Fruit fly (Drosophila melanogaster) Kc167 (cell line): ENCODE results near the gene D2hgdh.

Experiments
- Myc ChIP-seq: fragments of >200 bp; optimal IDR thresholded peaks from 2 replicates; lab custom pipeline; 2017; ENCODE audit warnings: missing external identifiers
- Sin3A ChIP-seq: fragments of >200 bp; optimal IDR thresholded peaks from 2 replicates; lab custom pipeline; 2018; ENCODE audit warnings: missing external identifiers
- h ChIP-seq: fragments of >200 bp; optimal IDR thresholded peaks from 3 replicates; lab custom pipeline; 2018; ENCODE audit warnings: missing external identifiers
- insv ChIP-seq: fragments of >200 bp; optimal IDR thresholded peaks from 3 replicates; lab custom pipeline; 2018; ENCODE audit warnings: missing external identifiers
- psq ChIP-seq: fragments of >200 bp; optimal IDR thresholded peaks from 2 replicates; lab custom pipeline; 2017; ENCODE audit warnings: missing external identifiers
- ttk ChIP-seq: sonication (Bioruptor generic); optimal IDR thresholded peaks from 2 replicates; lab custom pipeline; 2017; ENCODE audit warnings: missing external identifiers

DNA sequence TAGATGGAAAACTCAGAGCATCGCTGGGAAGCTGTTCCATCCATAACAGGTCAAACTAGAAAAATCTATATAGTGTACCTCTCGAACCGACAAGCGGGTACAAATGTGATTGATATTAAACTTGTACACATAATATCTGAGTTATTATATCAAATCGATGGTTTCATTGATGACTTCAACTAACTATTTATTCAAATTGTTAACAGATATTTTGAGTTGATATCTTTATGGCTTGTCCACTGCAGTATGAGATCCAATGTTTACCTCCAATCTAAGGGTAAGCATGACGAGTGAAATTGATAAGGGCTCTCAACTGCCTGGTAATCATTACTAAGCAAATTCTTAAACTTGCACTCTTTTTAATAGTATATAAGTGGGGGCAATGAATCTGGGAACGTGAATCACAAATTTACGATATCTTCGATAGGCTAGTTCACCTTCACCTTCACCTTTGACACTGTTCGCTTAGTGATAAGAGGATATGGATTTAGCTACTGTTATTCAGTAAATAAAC, 34.7 kb downstream of the D2hgdh start, which contains the start of gene Cyp4d2:
- TF ChIP-seq insv (lab: Kevin White, UChicago) (no peak), Sin3A (lab: Kevin White, UChicago) (no peak), ttk (lab: Kevin White, UChicago) (no peak), Myc (lab: Kevin White, UChicago) (no peak), psq (lab: Kevin White, UChicago) (no peak), h (lab: Kevin White, UChicago) (no peak)
